Fruit fly (Drosophila melanogaster) whole organism, embryonic: Measurements from ENCODE around the gene drl.

ENCODE experiments used
- Ada2b ChIP-seq: fragments of 200-800 bp; sonication (Bioruptor generic); IDR thresholded peaks from 2 replicates; pipeline ENCODE4 v1.3.6; 2022; ENCODE audit warnings: missing biosample characterization, missing genetic modification characterization
- Awh ChIP-seq: fragments of 200-800 bp; sonication (Bioruptor generic); IDR thresholded peaks from 2 replicates; pipeline ENCODE4, ENCODE4 v1.3.6; 2022; ENCODE audit warnings: missing biosample characterization, missing genetic modification characterization
- CG10321 ChIP-seq: fragments of 200-800 bp; sonication (Bioruptor generic); IDR thresholded peaks from 2 replicates; pipeline ENCODE4 v1.3.6; 2022; ENCODE audit warnings: missing biosample characterization, missing genetic modification characterization
- CG11093 ChIP-seq: fragments of 200-800 bp; sonication (Bioruptor generic); IDR thresholded peaks from 3 replicates; pipeline ENCODE4 v1.3.6; 2022; ENCODE audit warnings: missing biosample characterization, missing genetic modification characterization
- CG11456 ChIP-seq: fragments of 200-800 bp; sonication (Bioruptor generic); IDR thresholded peaks from 3 replicates; pipeline ENCODE4 v1.3.6; 2022; ENCODE audit warnings: missing biosample characterization, missing genetic modification characterization
- CG12155 ChIP-seq: fragments of 200-800 bp; sonication (Bioruptor generic); optimal IDR thresholded peaks from 3 replicates; lab custom pipeline; 2016; ENCODE audit warnings: missing biosample characterization, missing genetic modification characterization
- CG12236 ChIP-seq: fragments of 200-800 bp; sonication (Bioruptor generic); optimal IDR thresholded peaks from 2 replicates; lab custom pipeline; 2016; ENCODE audit warnings: missing biosample characterization, missing genetic modification characterization
- CG12769 ChIP-seq: fragments of 200-800 bp; sonication (Bioruptor generic); optimal IDR thresholded peaks from 2 replicates; lab custom pipeline; 2019; ENCODE audit warnings: missing biosample characterization, mild to moderate bottlenecking, missing genetic modification characterization, moderate library complexity
- CG14441 ChIP-seq: fragments of 200-800 bp; sonication (Bioruptor generic); IDR thresholded peaks from 2 replicates; pipeline ENCODE4 v1.3.6; 2022; ENCODE audit warnings: missing biosample characterization, missing genetic modification characterization
- CG14860 ChIP-seq: fragments of 200-800 bp; sonication (Bioruptor generic); IDR thresholded peaks from 3 replicates; pipeline ENCODE4 v1.3.6; 2022; ENCODE audit warnings: missing biosample characterization, missing genetic modification characterization; ENCODE audit not compliant: partially characterized antibody
- CG15479 ChIP-seq: fragments of 200-800 bp; sonication (Bioruptor generic); optimal IDR thresholded peaks from 3 replicates; lab custom pipeline; 2019; ENCODE audit warnings: missing biosample characterization, mild to moderate bottlenecking, missing genetic modification characterization, moderate library complexity
- CG18764 ChIP-seq: fragments of 200-800 bp; sonication (Bioruptor generic); optimal IDR thresholded peaks from 3 replicates; lab custom pipeline; 2016; ENCODE audit warnings: missing biosample characterization, missing genetic modification characterization
- CG30403 ChIP-seq: fragments of 200-800 bp; sonication (Bioruptor generic); optimal IDR thresholded peaks from 3 replicates; lab custom pipeline; 2016; ENCODE audit warnings: missing biosample characterization, missing genetic modification characterization
- CG32532 ChIP-seq: fragments of 200-800 bp; sonication (Bioruptor generic); IDR thresholded peaks from 2 replicates; pipeline ENCODE4 v1.3.6; 2022; ENCODE audit warnings: missing biosample characterization, missing genetic modification characterization
- CG3407 ChIP-seq: fragments of 200-800 bp; sonication (Bioruptor generic); optimal IDR thresholded peaks from 2 replicates; lab custom pipeline; 2018; ENCODE audit warnings: missing biosample characterization, mild to moderate bottlenecking, missing genetic modification characterization
- CG4404 ChIP-seq: fragments of 200-800 bp; sonication (Bioruptor generic); IDR thresholded peaks from 2 replicates; pipeline ENCODE4 v1.3.6; 2022; ENCODE audit warnings: missing biosample characterization, missing genetic modification characterization
- CG6854 ChIP-seq: fragments of 200-800 bp; sonication (Bioruptor generic); optimal IDR thresholded peaks from 3 replicates; lab custom pipeline; 2017; ENCODE audit warnings: missing biosample characterization, mild to moderate bottlenecking, missing genetic modification characterization
- CG7556 ChIP-seq: fragments of 200-800 bp; sonication (Bioruptor generic); optimal IDR thresholded peaks from 2 replicates; lab custom pipeline; 2017; ENCODE audit warnings: missing biosample characterization, mild to moderate bottlenecking, missing genetic modification characterization
- CG8290 ChIP-seq, 3 experiments: fragments of 200-800 bp; sonication (Bioruptor generic); optimal IDR thresholded peaks; 2 replicates each; lab custom pipeline; 2016 to 2019; ENCODE audit warnings: missing biosample characterization in 3 of 3, missing genetic modification characterization in 3 of 3, mild to moderate bottlenecking in 2 of 3, moderate library complexity in 1 of 3
- CHES-1-like ChIP-seq: fragments of 200-800 bp; sonication (Bioruptor generic); optimal IDR thresholded peaks from 2 replicates; lab custom pipeline; 2016; ENCODE audit warnings: missing biosample characterization, missing genetic modification characterization
- D19A ChIP-seq: fragments of 200-800 bp; optimal IDR thresholded peaks from 3 replicates; lab custom pipeline; 2019; ENCODE audit warnings: missing biosample characterization, mild to moderate bottlenecking, missing genetic modification characterization, moderate library complexity
- D19B ChIP-seq: fragments of 200-800 bp; sonication (Bioruptor generic); optimal IDR thresholded peaks from 2 replicates; lab custom pipeline; 2017; ENCODE audit warnings: missing biosample characterization, mild to moderate bottlenecking, missing genetic modification characterization
- Dbx ChIP-seq: fragments of 200-800 bp; sonication (Bioruptor generic); IDR thresholded peaks from 3 replicates; pipeline ENCODE4 v1.3.6; 2022; ENCODE audit warnings: missing biosample characterization, missing genetic modification characterization
- Dek ChIP-seq: fragments of 200-800 bp; sonication (Bioruptor generic); optimal IDR thresholded peaks from 3 replicates; lab custom pipeline; 2019; ENCODE audit warnings: missing biosample characterization, mild to moderate bottlenecking, missing genetic modification characterization, moderate library complexity
- Dip3 ChIP-seq: fragments of 200-800 bp; sonication (Bioruptor generic); optimal IDR thresholded peaks from 3 replicates; lab custom pipeline; 2016; ENCODE audit warnings: missing biosample characterization, missing genetic modification characterization
- Dp ChIP-seq: fragments of 200-800 bp; sonication (Bioruptor generic); optimal IDR thresholded peaks from 2 replicates; lab custom pipeline; 2018; ENCODE audit warnings: missing biosample characterization, mild to moderate bottlenecking, missing genetic modification characterization, moderate library complexity
- Ets97D ChIP-seq: fragments of 200-800 bp; sonication (Bioruptor generic); optimal IDR thresholded peaks from 3 replicates; lab custom pipeline; 2016; ENCODE audit warnings: missing biosample characterization, missing genetic modification characterization
- HLHmδ ChIP-seq: fragments of 200-800 bp; sonication (Bioruptor generic); optimal IDR thresholded peaks from 2 replicates; lab custom pipeline; 2018; ENCODE audit warnings: missing biosample characterization, mild to moderate bottlenecking, missing genetic modification characterization, moderate library complexity
- Hand ChIP-seq: fragments of 200-800 bp; sonication (Bioruptor generic); optimal IDR thresholded peaks from 2 replicates; lab custom pipeline; 2017; ENCODE audit warnings: mild to moderate bottlenecking, missing biosample characterization, missing genetic modification reagents, missing genetic modification characterization
- MBD-R2 ChIP-seq: fragments of 200-800 bp; sonication (Bioruptor generic); IDR thresholded peaks from 2 replicates; pipeline ENCODE4 v1.3.6; 2022; ENCODE audit warnings: missing biosample characterization, missing genetic modification characterization
- Mad ChIP-seq: fragments of 200-800 bp; sonication (Bioruptor generic); optimal IDR thresholded peaks from 2 replicates; lab custom pipeline; 2016; ENCODE audit warnings: missing biosample characterization, missing genetic modification characterization
- Pdp1 ChIP-seq, 2 experiments: fragments of 200-800 bp; sonication (Bioruptor generic); optimal IDR thresholded peaks; 3 replicates each; lab custom pipeline; 2016; ENCODE audit warnings: missing biosample characterization in 2 of 2, missing genetic modification characterization in 2 of 2, mild to moderate bottlenecking in 1 of 2, moderate library complexity in 1 of 2
- Scr ChIP-seq: fragments of 200-800 bp; sonication (Bioruptor generic); IDR thresholded peaks from 2 replicates; pipeline ENCODE4 v1.3.6; 2022; ENCODE audit warnings: missing biosample characterization, missing genetic modification characterization; ENCODE audit not compliant: partially characterized antibody
- Side ChIP-seq: fragments of 200-800 bp; sonication (Bioruptor generic); optimal IDR thresholded peaks from 2 replicates; lab custom pipeline; 2016; ENCODE audit warnings: missing biosample characterization, missing genetic modification characterization
- Spps ChIP-seq: fragments of 200-800 bp; sonication (Bioruptor generic); optimal IDR thresholded peaks from 2 replicates; lab custom pipeline; 2018; ENCODE audit warnings: missing biosample characterization, mild to moderate bottlenecking, missing genetic modification characterization
- YL-1 ChIP-seq: fragments of 200-800 bp; sonication (Bioruptor generic); optimal IDR thresholded peaks from 3 replicates; lab custom pipeline; 2017; ENCODE audit warnings: missing biosample characterization, mild to moderate bottlenecking, missing genetic modification characterization
- abd-A ChIP-seq: fragments of 200-800 bp; sonication (Bioruptor generic); optimal IDR thresholded peaks from 3 replicates; lab custom pipeline; 2019; ENCODE audit warnings: missing biosample characterization, mild to moderate bottlenecking, missing genetic modification characterization, moderate library complexity
- bigmax ChIP-seq: fragments of 200-800 bp; sonication (Bioruptor generic); optimal IDR thresholded peaks from 2 replicates; lab custom pipeline; 2018; ENCODE audit warnings: missing biosample characterization, mild to moderate bottlenecking, missing genetic modification characterization
- br ChIP-seq: fragments of >200 bp; optimal IDR thresholded peaks from 2 replicates; lab custom pipeline; 2017
- en ChIP-seq: fragments of 200-800 bp; sonication (Bioruptor generic); optimal IDR thresholded peaks from 2 replicates; lab custom pipeline; 2016; ENCODE audit warnings: missing biosample characterization, missing genetic modification characterization
- eve ChIP-seq, 2 experiments: fragments of >200 bp; optimal IDR thresholded peaks; 2 replicates each; lab custom pipeline; 2017; ENCODE audit warnings: missing biosample characterization in 2 of 2, missing genetic modification characterization in 2 of 2
- gfzf ChIP-seq: fragments of 200-800 bp; sonication (Bioruptor generic); optimal IDR thresholded peaks from 2 replicates; lab custom pipeline; 2016; ENCODE audit warnings: missing biosample characterization, mild to moderate bottlenecking, missing genetic modification characterization, moderate library complexity
- grn ChIP-seq: fragments of 200-800 bp; sonication (Bioruptor generic); optimal IDR thresholded peaks from 3 replicates; lab custom pipeline; 2017; ENCODE audit warnings: missing biosample characterization, missing genetic modification characterization
- nom ChIP-seq: fragments of 200-800 bp; sonication (Bioruptor generic); optimal IDR thresholded peaks from 2 replicates; lab custom pipeline; 2017; ENCODE audit warnings: missing biosample characterization, missing genetic modification characterization, mild to moderate bottlenecking, moderate library complexity, missing genetic modification reagents
- ro ChIP-seq: fragments of 200-800 bp; sonication (Bioruptor generic); IDR thresholded peaks from 2 replicates; pipeline ENCODE4 v1.3.6; 2022; ENCODE audit warnings: missing biosample characterization, missing genetic modification characterization
- sug ChIP-seq: fragments of 200-800 bp; optimal IDR thresholded peaks from 2 replicates; lab custom pipeline; 2019; ENCODE audit warnings: missing biosample characterization, mild to moderate bottlenecking, missing genetic modification characterization, moderate library complexity
- z ChIP-seq: fragments of 200-800 bp; sonication (Bioruptor generic); IDR thresholded peaks from 3 replicates; pipeline ENCODE4 v1.3.6; 2022; ENCODE audit warnings: missing biosample characterization, missing genetic modification characterization
- zen2 ChIP-seq: fragments of 200-800 bp; sonication (Bioruptor generic); IDR thresholded peaks from 3 replicates; pipeline ENCODE4 v1.3.6; 2022; ENCODE audit warnings: missing biosample characterization, missing genetic modification characterization; ENCODE audit not compliant: partially characterized antibody
- zf30C ChIP-seq: fragments of 200-800 bp; sonication (Bioruptor generic); optimal IDR thresholded peaks from 3 replicates; lab custom pipeline; 2018; ENCODE audit warnings: missing biosample characterization, mild to moderate bottlenecking, missing genetic modification characterization

drl gene

dm6 chr2L:19141435-19142126 is 48.6 kb upstream of the drl start (continued):
- peak; percentile 64 to 80 for TF ChIP-seq Pdp1 (GFP tag; optimal IDR thresholded peaks at IDR 0.05; lab: Kevin White, UChicago)
- no peak for TF ChIP-seq CG10321 (GFP tag; lab: Robert Waterston, UW)
- TF ChIP-seq CG30403 (GFP tag; lab: Kevin White, UChicago): peak; percentile 84
- peak; percentile 67 for TF ChIP-seq sug (tag; lab: Kevin White, UChicago)
- TF ChIP-seq zf30C (GFP tag; lab: Kevin White, UChicago): no peak
- peak; percentile 68 for TF ChIP-seq CG12155 (GFP tag; lab: Kevin White, UChicago)
- TF ChIP-seq ro (GFP tag; lab: Robert Waterston, UW): no peak
- peak; percentile 21; the same call in 1 of the 2 replicates for TF ChIP-seq MBD-R2
- TF ChIP-seq CG7556 (GFP tag; lab: Kevin White, UChicago): peak; percentile 90
- TF ChIP-seq gfzf: no peak
- TF ChIP-seq Spps (tag; lab: Kevin White, UChicago): peak; percentile 65
- no peak; the same call in none of the 2 replicates for TF ChIP-seq CG4404
- peak; percentile 49 for TF ChIP-seq CG12769 (tag; lab: Kevin White, UChicago)
- peak; percentile 33 for TF ChIP-seq CG8290 (GFP tag; optimal IDR thresholded peaks at IDR 0.05; lab: Kevin White, UChicago)
- peak in 1 of 2 experiments; percentile 54 for TF ChIP-seq CG8290 (tag; optimal IDR thresholded peaks at IDR 0.05; lab: Kevin White, UChicago)
- peak; percentile 54 for TF ChIP-seq CG3407 (GFP tag; lab: Kevin White, UChicago)
- no peak for TF ChIP-seq Scr (GFP tag; lab: Robert Waterston, UW)
- TF ChIP-seq Dp: no peak
- TF ChIP-seq HLHmδ: no peak
- TF ChIP-seq CG14860: no peak
- TF ChIP-seq CG12236 (GFP tag; lab: Kevin White, UChicago): peak; percentile 57
- peak; percentile 2 for TF ChIP-seq nom (GFP tag; lab: Kevin White, UChicago)
- TF ChIP-seq grn (GFP tag; lab: Kevin White, UChicago): no peak
- peak; percentile 35; the same call in 1 of the 2 replicates for TF ChIP-seq CG14441
- TF ChIP-seq Side: peak; percentile 63
- peak; percentile 70 for TF ChIP-seq D19A (tag; lab: Kevin White, UChicago)
- TF ChIP-seq Ada2b (GFP tag; lab: Robert Waterston, UW): no peak
- peak; percentile 7 for TF ChIP-seq Ets97D (GFP tag; lab: Kevin White, UChicago)
- peak; percentile 67 for TF ChIP-seq CG32532 (GFP tag; lab: Robert Waterston, UW)
- peak; percentile 57 for TF ChIP-seq Hand (GFP tag; lab: Kevin White, UChicago)
- TF ChIP-seq Awh (GFP tag; lab: Robert Waterston, UW): no peak
- TF ChIP-seq CG11093 (GFP tag; lab: Robert Waterston, UW): no peak
- TF ChIP-seq bigmax: no peak
- peak; percentile 54 for TF ChIP-seq abd-A (tag; lab: Kevin White, UChicago)
- peak; percentile 72 for TF ChIP-seq D19B (GFP tag; lab: Kevin White, UChicago)
- peak; percentile 49 for TF ChIP-seq CHES-1-like (GFP tag; lab: Kevin White, UChicago)
- no peak for TF ChIP-seq br (lab: Kevin White, UChicago)
- peak; percentile 73 for TF ChIP-seq CG6854 (GFP tag; lab: Kevin White, UChicago)
- no peak for TF ChIP-seq CG15479 (GFP tag; lab: Kevin White, UChicago)
- peak; percentile 7 for TF ChIP-seq YL-1 (GFP tag; lab: Kevin White, UChicago)
- TF ChIP-seq eve (GFP tag; optimal IDR thresholded peaks at IDR 0.05; lab: Kevin White, UChicago): peak in 1 of 2 experiments; percentile 93
- peak; percentile 65 for TF ChIP-seq en (GFP tag; lab: Kevin White, UChicago)
- TF ChIP-seq Dbx (GFP tag; lab: Robert Waterston, UW): peak; percentile 51; the same call in 1 of the 3 replicates
- TF ChIP-seq Dip3 (GFP tag; lab: Kevin White, UChicago): peak; percentile 73
- peak; percentile 51 for TF ChIP-seq CG18764 (GFP tag; lab: Kevin White, UChicago)
- no peak for TF ChIP-seq zen2 (GFP tag; lab: Robert Waterston, UW)
- TF ChIP-seq z (GFP tag; lab: Robert Waterston, UW): no peak
- TF ChIP-seq Mad (GFP tag; lab: Kevin White, UChicago): peak; percentile 64
- TF ChIP-seq CG11456 (GFP tag; lab: Robert Waterston, UW): no peak
- peak; percentile 61 for TF ChIP-seq Dek (tag; lab: Kevin White, UChicago)
